Worm (Caenorhabditis elegans): ENCODE results near the gene F59A7.7.
A peak's percentile ranks its signal among the peaks of the same experiment; 100 is the strongest.

Gene F59A7.7

ce11 chrV:2011777-2012176, at the start of gene F59A7.7:
F59A7.7 (plus strand) TSS chrV:2012077.
- TF ChIP-seq hmg-11 (tag; optimal IDR thresholded peaks at IDR 0.05) (no peak), pha-4 (tag; optimal IDR thresholded peaks at IDR 0.05) (no peak), daf-12 (tag; optimal IDR thresholded peaks at IDR 0.05) (no peak), nhr-11 (tag; optimal IDR thresholded peaks at IDR 0.05) (no peak), nhr-76 (tag; optimal IDR thresholded peaks at IDR 0.05) (no peak)

DNA sequence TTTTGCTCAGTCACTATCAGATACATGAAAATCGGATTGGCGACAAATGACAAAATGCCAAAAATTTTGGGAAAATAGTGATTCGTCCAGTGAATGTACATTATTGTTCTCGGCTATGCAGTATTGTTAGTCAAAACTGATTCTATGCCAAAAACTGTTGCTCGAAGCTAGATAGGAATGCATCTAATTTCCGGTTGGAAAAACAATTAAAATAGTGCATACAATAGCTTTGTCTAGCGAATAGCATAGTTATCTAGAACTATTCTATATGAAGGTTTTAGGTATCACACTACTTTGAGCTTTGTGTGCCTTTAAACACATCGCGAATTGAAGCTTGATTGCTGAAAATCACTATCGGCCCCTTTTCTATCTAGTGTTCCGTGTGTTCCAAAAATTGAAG, 47.1 kb upstream of the F59A7.7 start, which contains the start of gene srj-15:
Gene srj-15 (minus strand): TSS at position 101 of the 400 bp plus-strand sequence.
- TF ChIP-seq nhr-25 (tag; optimal IDR thresholded peaks at IDR 0.05), result no peak

- TF ChIP-seq ztf-4 (tag; optimal IDR thresholded peaks at IDR 0.05) (no peak), nhr-76 (tag; optimal IDR thresholded peaks at IDR 0.05) (peak; percentile 85)
These were observed 44.9 kb upstream of the F59A7.7 start for ce11 chrV:1966962-1967361.

ce11 chrV:1968809-1969208, 43.1 kb upstream of the F59A7.7 start:
- no peak for TF ChIP-seq nhr-67 (tag; optimal IDR thresholded peaks at IDR 0.05)
- TF ChIP-seq lsy-12 (tag; optimal IDR thresholded peaks at IDR 0.05), result no peak
- no peak for TF ChIP-seq jun-1 (tag; optimal IDR thresholded peaks at IDR 0.05)
- no peak for TF ChIP-seq ztf-4 (tag; optimal IDR thresholded peaks at IDR 0.05)
- TF ChIP-seq sea-2 (GFP tag; optimal IDR thresholded peaks at IDR 0.05), result no peak
- TF ChIP-seq lin-39 (tag; optimal IDR thresholded peaks at IDR 0.05), result no peak
- TF ChIP-seq nhr-28 (tag; optimal IDR thresholded peaks at IDR 0.05), result no peak
- no peak for TF ChIP-seq tbx-2 (tag; optimal IDR thresholded peaks at IDR 0.05)
- no peak for TF ChIP-seq pha-4 (tag; optimal IDR thresholded peaks at IDR 0.05)
- no peak for TF ChIP-seq ceh-28 (tag; optimal IDR thresholded peaks at IDR 0.05)
- TF ChIP-seq daf-12 (tag; optimal IDR thresholded peaks at IDR 0.05), result no peak
- no peak for TF ChIP-seq nfya-1 (tag; optimal IDR thresholded peaks at IDR 0.05; ENCODE audit: insufficient read depth)
- no peak for TF ChIP-seq fos-1 (tag; optimal IDR thresholded peaks at IDR 0.05)
- no peak for TF ChIP-seq nhr-25 (tag; optimal IDR thresholded peaks at IDR 0.05)
- TF ChIP-seq fkh-2 (tag; optimal IDR thresholded peaks at IDR 0.05), result no peak
- no peak for TF ChIP-seq nhr-77 (tag; optimal IDR thresholded peaks at IDR 0.05)
- no peak for TF ChIP-seq mdl-1 (tag; optimal IDR thresholded peaks at IDR 0.05)

DNA sequence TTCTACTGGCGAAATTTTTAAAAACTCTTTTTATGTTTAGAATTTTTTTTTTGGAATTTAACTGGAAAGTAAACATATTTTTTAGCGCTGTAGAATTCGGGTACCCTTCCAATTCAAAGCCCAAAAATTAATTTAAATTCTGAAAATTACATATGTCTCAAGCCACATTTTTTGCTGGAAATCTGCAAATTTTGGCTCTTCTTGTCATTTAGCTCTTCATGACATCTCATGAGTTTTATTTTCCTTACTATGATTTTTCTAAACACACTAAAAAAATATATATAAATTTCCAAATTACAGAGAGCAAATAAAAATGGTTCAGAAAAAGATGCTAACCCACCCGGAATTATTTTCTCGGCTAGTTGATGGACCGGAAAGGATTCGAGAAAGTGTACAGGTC, 42.6 kb upstream of the F59A7.7 start, which contains the start of gene acs-3:
Gene acs-3 (plus strand): TSS at position 301 of the 400 bp plus-strand sequence.
- TF ChIP-seq nhr-77 (tag; optimal IDR thresholded peaks at IDR 0.05), result no peak
- no peak for TF ChIP-seq aly-2 (tag; optimal IDR thresholded peaks at IDR 0.05)
- TF ChIP-seq skn-1 (tag; optimal IDR thresholded peaks at IDR 0.05), result no peak
- TF ChIP-seq tbx-2 (tag; optimal IDR thresholded peaks at IDR 0.05), result no peak
- TF ChIP-seq unc-62 (GFP tag; optimal IDR thresholded peaks at IDR 0.05), result no peak
- no peak for TF ChIP-seq nhr-25 (tag; optimal IDR thresholded peaks at IDR 0.05)
- no peak for TF ChIP-seq nhr-76 (tag; optimal IDR thresholded peaks at IDR 0.05)
- no peak for TF ChIP-seq lin-15B (tag; optimal IDR thresholded peaks at IDR 0.05)
- no peak for TF ChIP-seq snpc-4 (tag; optimal IDR thresholded peaks at IDR 0.05)

ce11 chrV:1969690-1970089, 42.2 kb upstream of the F59A7.7 start:
- no peak for TF ChIP-seq elt-2 (tag; optimal IDR thresholded peaks at IDR 0.05)
- TF ChIP-seq skn-1 (tag; optimal IDR thresholded peaks at IDR 0.05), result no peak
- no peak for TF ChIP-seq ceh-28 (tag; optimal IDR thresholded peaks at IDR 0.05)
- no peak for TF ChIP-seq nhr-11 (tag; optimal IDR thresholded peaks at IDR 0.05)
- TF ChIP-seq egl-5 (tag; optimal IDR thresholded peaks at IDR 0.05), result no peak
- no peak for TF ChIP-seq zag-1 (tag; optimal IDR thresholded peaks at IDR 0.05)
- no peak for TF ChIP-seq jun-1 (tag; optimal IDR thresholded peaks at IDR 0.05)
- no peak for TF ChIP-seq ztf-4 (tag; optimal IDR thresholded peaks at IDR 0.05)

DNA sequence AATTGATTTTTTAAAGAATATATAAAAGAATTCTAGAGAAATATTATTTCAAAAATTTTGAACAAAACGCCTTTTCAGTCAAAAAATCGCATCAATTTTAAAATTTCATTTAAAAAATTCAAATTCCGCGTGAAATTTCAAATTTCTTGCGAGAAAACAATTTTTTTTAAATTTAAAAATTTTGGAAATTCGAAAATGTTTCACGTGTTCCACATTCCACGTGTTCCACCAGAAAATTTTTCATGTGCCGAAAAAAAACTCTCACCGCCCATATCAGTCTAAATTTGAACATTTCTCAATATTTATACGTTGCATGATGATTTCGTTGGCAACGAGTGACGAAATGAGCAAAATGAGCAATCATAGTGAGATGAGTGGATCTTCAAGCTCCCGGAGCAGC, 36.8 kb upstream of the F59A7.7 start, which contains the start of gene fbxa-201:
Gene fbxa-201 (plus strand): TSS at position 301 of the 400 bp plus-strand sequence.
- TF ChIP-seq elt-3 (tag; optimal IDR thresholded peaks at IDR 0.05), result no peak
- TF ChIP-seq jun-1 (tag; optimal IDR thresholded peaks at IDR 0.05), result no peak
- no peak for TF ChIP-seq nhr-23 (tag; optimal IDR thresholded peaks at IDR 0.05)
- no peak for TF ChIP-seq tbx-2 (tag; optimal IDR thresholded peaks at IDR 0.05)
- no peak for TF ChIP-seq hmg-11 (tag; optimal IDR thresholded peaks at IDR 0.05)
- no peak for TF ChIP-seq egl-5 (tag; optimal IDR thresholded peaks at IDR 0.05)
- no peak for TF ChIP-seq unc-39 (tag; optimal IDR thresholded peaks at IDR 0.05)
- no peak for TF ChIP-seq elt-1 (tag; optimal IDR thresholded peaks at IDR 0.05)
- no peak for TF ChIP-seq nhr-237 (tag; optimal IDR thresholded peaks at IDR 0.05)
- no peak for TF ChIP-seq nhr-76 (tag; optimal IDR thresholded peaks at IDR 0.05)
